Fruit fly (Drosophila melanogaster): ENCODE measurements around the gene CG4404.
A peak's percentile ranks its signal among the peaks of the same experiment; 100 is the strongest.

DNA sequence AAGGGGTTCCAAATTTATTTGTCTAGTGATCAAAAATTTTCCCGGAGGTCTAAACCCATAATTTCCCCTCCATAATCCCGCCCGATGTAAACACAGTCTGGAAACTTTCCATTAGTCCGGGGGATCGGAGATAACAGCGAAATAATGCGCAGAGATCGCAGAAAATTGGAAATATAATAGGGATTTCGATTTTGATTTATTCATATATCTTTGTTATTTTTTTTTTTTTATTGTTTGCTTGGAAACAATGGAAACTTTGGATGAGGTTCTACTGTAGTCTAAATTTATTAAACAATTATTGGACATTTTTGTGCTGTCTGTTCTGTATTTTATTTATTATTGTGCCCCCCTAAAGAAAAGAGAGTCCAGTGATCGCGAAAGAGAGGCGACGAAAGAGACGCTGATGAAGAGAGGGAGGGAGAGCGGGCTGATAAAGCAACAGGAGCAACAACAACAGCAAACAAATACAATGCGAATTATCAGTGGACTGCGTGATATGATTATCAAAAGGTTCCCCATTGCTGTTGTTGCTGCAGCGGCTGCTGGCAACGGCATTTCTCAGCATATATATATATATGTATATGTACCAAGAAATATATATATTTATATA is 10.6 kb downstream of the CG4404 start:
- TF ChIP-seq CG8159 (tag; optimal IDR thresholded peaks at IDR 0.05): no peak
- no peak for TF ChIP-seq CG4496 (GFP tag; IDR thresholded peaks at IDR 0.05)
- no peak for TF ChIP-seq Pif1B (GFP tag; optimal IDR thresholded peaks at IDR 0.05)
- no peak for TF ChIP-seq Ets98B (GFP tag; IDR thresholded peaks at IDR 0.05)
- TF ChIP-seq EcR (GFP tag; optimal IDR thresholded peaks at IDR 0.05): peak; percentile 58
- TF ChIP-seq rn (GFP tag; IDR thresholded peaks at IDR 0.05): no peak
- TF ChIP-seq CG9948 (tag; optimal IDR thresholded peaks at IDR 0.05): no peak
- no peak for TF ChIP-seq CG13204 (GFP tag; optimal IDR thresholded peaks at IDR 0.05)
- TF ChIP-seq CG14655 (GFP tag; optimal IDR thresholded peaks at IDR 0.05): no peak
- 0 out of 2 replicates have a peak, but pooled peaks have one; percentile 41 for TF ChIP-seq CG12605 (GFP tag; IDR thresholded peaks at IDR 0.05)
